Fruit fly (Drosophila melanogaster) whole organism, wandering third instar larva: ENCODE results near the gene upd1.

Experiments
- Dif ChIP-seq: fragments of 200-275, 200-300 bp; sonication (Bioruptor generic); optimal IDR thresholded peaks from 2 replicates; lab custom pipeline; 2018; ENCODE audit warnings: missing biosample characterization, missing genetic modification characterization; ENCODE audit not compliant: partially characterized antibody
- Mio ChIP-seq: sonication (Bioruptor generic); optimal IDR thresholded peaks from 2 replicates; lab custom pipeline; 2016; ENCODE audit warnings: missing biosample characterization, missing genetic modification characterization
- OdsH ChIP-seq: fragments of 200-800 bp; sonication (Bioruptor generic); optimal IDR thresholded peaks from 2 replicates; lab custom pipeline; 2016; ENCODE audit warnings: missing biosample characterization, mild to moderate bottlenecking, missing genetic modification characterization
- Sp1 ChIP-seq: fragments of 200-800 bp; sonication (Bioruptor generic); optimal IDR thresholded peaks from 3 replicates; lab custom pipeline; 2019; ENCODE audit warnings: missing biosample characterization, mild to moderate bottlenecking, missing genetic modification characterization, moderate library complexity
- Vsx2 ChIP-seq: fragments of 200-300, 225-300 bp; sonication (Bioruptor generic); optimal IDR thresholded peaks from 2 replicates; lab custom pipeline; 2018; ENCODE audit warnings: missing biosample characterization, missing genetic modification characterization; ENCODE audit not compliant: partially characterized antibody
- brk ChIP-seq: fragments of 200-800 bp; sonication (Bioruptor generic); optimal IDR thresholded peaks from 2 replicates; lab custom pipeline; 2016; ENCODE audit warnings: missing biosample characterization, mild to moderate bottlenecking, missing genetic modification characterization
- ey ChIP-seq: fragments of 200-800 bp; sonication (Bioruptor generic); optimal IDR thresholded peaks from 2 replicates; lab custom pipeline; 2016; ENCODE audit warnings: missing biosample characterization, missing genetic modification characterization
- pan ChIP-seq: fragments of >200 bp; optimal IDR thresholded peaks from 2 replicates; lab custom pipeline; 2017
- sage ChIP-seq: fragments of 200-800 bp; sonication (Bioruptor generic); optimal IDR thresholded peaks from 2 replicates; lab custom pipeline; 2016; ENCODE audit warnings: missing biosample characterization, mild to moderate bottlenecking, missing genetic modification characterization
- woc ChIP-seq: sonication (Bioruptor generic); optimal IDR thresholded peaks from 2 replicates; lab custom pipeline; 2016; ENCODE audit warnings: missing biosample characterization, mild to moderate bottlenecking, missing genetic modification characterization

The upd1 gene

DNA sequence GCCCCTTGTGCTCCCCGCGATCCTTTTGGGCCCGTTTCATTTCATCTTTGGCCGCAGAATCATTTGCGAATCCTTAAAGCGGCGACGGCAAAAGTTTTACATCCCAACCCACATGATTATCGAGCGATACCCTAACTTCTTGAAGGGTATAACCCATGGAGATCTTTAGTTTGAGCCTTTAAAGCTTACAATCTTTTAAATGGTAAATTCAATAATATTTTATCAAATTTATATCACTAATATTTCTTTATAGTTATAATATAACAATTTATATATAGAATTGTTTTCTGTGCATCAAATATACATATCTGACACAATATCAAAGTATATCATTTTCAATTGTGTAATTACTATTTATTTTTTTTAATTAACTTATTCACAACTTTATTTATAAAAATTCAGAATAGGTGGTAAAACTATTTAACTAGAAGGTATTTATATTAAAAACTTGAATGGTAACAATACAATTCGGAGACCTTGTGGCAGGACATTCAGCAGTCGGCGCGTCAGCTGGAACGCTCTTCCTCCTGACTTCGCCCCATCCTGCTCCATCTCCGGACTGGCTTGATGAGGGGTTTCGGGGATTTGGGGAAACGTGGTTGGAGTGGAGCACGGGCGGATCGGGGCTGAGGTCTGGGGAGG, 52.7 kb downstream of the upd1 start (continued):
- TF ChIP-seq Dif (GFP tag; lab: Kevin White, UChicago) (no peak), sage (GFP tag; lab: Kevin White, UChicago) (no peak), Mio (GFP tag; lab: Kevin White, UChicago) (no peak), OdsH (peak; percentile 56), brk (GFP tag; lab: Kevin White, UChicago) (no peak), Sp1 (GFP tag; lab: Kevin White, UChicago) (peak; percentile 73), Vsx2 (no peak), pan (lab: Kevin White, UChicago) (no peak), woc (GFP tag; lab: Kevin White, UChicago) (peak; percentile 58), ey (GFP tag; lab: Kevin White, UChicago) (peak; percentile 8)
